Fruit fly (Drosophila melanogaster) whole organism, prepupa: ENCODE data around the gene CG14441.

Experiments used
- Blimp-1 ChIP-seq: fragments of 200-800 bp; sonication (Bioruptor generic); optimal IDR thresholded peaks from 3 replicates; lab custom pipeline; 2017; ENCODE audit warnings: missing biosample characterization, missing genetic modification characterization, mild to moderate bottlenecking, moderate library complexity, missing genetic modification reagents
- CG10631 ChIP-seq: fragments of 200-800 bp; sonication (Bioruptor generic); optimal IDR thresholded peaks from 2 replicates; lab custom pipeline; 2016; ENCODE audit warnings: missing biosample characterization, missing genetic modification characterization
- CG10669 ChIP-seq: fragments of 200-800 bp; sonication (Bioruptor generic); optimal IDR thresholded peaks from 3 replicates; lab custom pipeline; 2018; ENCODE audit warnings: missing biosample characterization, mild to moderate bottlenecking, missing genetic modification characterization, moderate library complexity
- CG11294 ChIP-seq: fragments of 200-800 bp; sonication (Bioruptor generic); IDR thresholded peaks from 2 replicates; pipeline ENCODE4 v1.3.6; 2022; ENCODE audit warnings: missing biosample characterization, missing genetic modification characterization
- CG11762 ChIP-seq: fragments of 200-800 bp; sonication (Bioruptor generic); optimal IDR thresholded peaks from 3 replicates; lab custom pipeline; 2016; ENCODE audit warnings: missing biosample characterization, missing genetic modification characterization; ENCODE audit not compliant: insufficient read depth
- CG11902 ChIP-seq: fragments of 200-800 bp; sonication (Bioruptor generic); optimal IDR thresholded peaks from 3 replicates; lab custom pipeline; 2016; ENCODE audit warnings: missing biosample characterization, missing genetic modification characterization
- CG15336 ChIP-seq: fragments of 200-800 bp; sonication (Bioruptor generic); IDR thresholded peaks from 2 replicates; pipeline ENCODE4 v1.3.6; 2022; ENCODE audit warnings: missing biosample characterization, missing genetic modification characterization
- CG1621 ChIP-seq: fragments of 200-800 bp; sonication (Bioruptor generic); optimal IDR thresholded peaks from 3 replicates; lab custom pipeline; 2018; ENCODE audit warnings: missing biosample characterization, mild to moderate bottlenecking, missing genetic modification characterization
- CG16779 ChIP-seq: fragments of 200-800 bp; sonication (Bioruptor generic); optimal IDR thresholded peaks from 3 replicates; lab custom pipeline; 2017; ENCODE audit warnings: missing biosample characterization, mild to moderate bottlenecking, missing genetic modification characterization
- CG3032 ChIP-seq: fragments of 200-800 bp; optimal IDR thresholded peaks from 2 replicates; lab custom pipeline; 2019; ENCODE audit warnings: missing biosample characterization, mild to moderate bottlenecking, missing genetic modification characterization, moderate library complexity
- CG32006 ChIP-seq: fragments of 200-800 bp; sonication (Bioruptor generic); optimal IDR thresholded peaks from 3 replicates; lab custom pipeline; 2017; ENCODE audit warnings: missing biosample characterization, mild to moderate bottlenecking, missing genetic modification characterization
- CG34406 ChIP-seq: fragments of 200-800 bp; sonication (Bioruptor generic); optimal IDR thresholded peaks from 3 replicates; lab custom pipeline; 2016; ENCODE audit warnings: missing biosample characterization, missing genetic modification characterization
- CG3919 ChIP-seq: fragments of 200-800 bp; sonication (Bioruptor generic); optimal IDR thresholded peaks from 3 replicates; lab custom pipeline; 2016; ENCODE audit warnings: missing biosample characterization, missing genetic modification characterization
- CG4318 ChIP-seq: fragments of 200-800 bp; sonication (Bioruptor generic); optimal IDR thresholded peaks from 3 replicates; lab custom pipeline; 2017; ENCODE audit warnings: missing biosample characterization, mild to moderate bottlenecking, missing genetic modification characterization
- CG6163 ChIP-seq: fragments of 200-800 bp; sonication (Bioruptor generic); IDR thresholded peaks from 3 replicates; pipeline ENCODE4 v1.3.6; 2022; ENCODE audit warnings: missing biosample characterization, missing genetic modification characterization
- CG6276 ChIP-seq: fragments of 200-800 bp; sonication (Bioruptor generic); optimal IDR thresholded peaks from 2 replicates; lab custom pipeline; 2017; ENCODE audit warnings: missing biosample characterization, mild to moderate bottlenecking, missing genetic modification characterization
- CG6808 ChIP-seq: fragments of 200-800 bp; sonication (Bioruptor generic); optimal IDR thresholded peaks from 3 replicates; lab custom pipeline; 2017; ENCODE audit warnings: missing biosample characterization, missing genetic modification characterization, mild to moderate bottlenecking, moderate library complexity, missing genetic modification reagents
- CG6854 ChIP-seq: fragments of 200-800 bp; sonication (Bioruptor generic); optimal IDR thresholded peaks from 2 replicates; lab custom pipeline; 2017; ENCODE audit warnings: missing biosample characterization, mild to moderate bottlenecking, missing genetic modification characterization
- CG7368 ChIP-seq: fragments of 200-800 bp; sonication (Bioruptor generic); optimal IDR thresholded peaks from 3 replicates; lab custom pipeline; 2016; ENCODE audit warnings: missing biosample characterization, missing genetic modification characterization
- CG8119 ChIP-seq: fragments of 200-800 bp; sonication (Bioruptor generic); IDR thresholded peaks from 3 replicates; pipeline ENCODE4 v1.3.6; 2022; ENCODE audit warnings: missing biosample characterization, missing genetic modification characterization
- CG8319 ChIP-seq: fragments of 200-800 bp; sonication (Bioruptor generic); optimal IDR thresholded peaks from 3 replicates; lab custom pipeline; 2016; ENCODE audit warnings: missing biosample characterization, missing genetic modification characterization
- CG9139 ChIP-seq: fragments of 200-800 bp; sonication (Bioruptor generic); optimal IDR thresholded peaks from 3 replicates; lab custom pipeline; 2017; ENCODE audit warnings: missing biosample characterization, mild to moderate bottlenecking, missing genetic modification characterization
- Eip75B ChIP-seq: fragments of 200-800 bp; sonication (Bioruptor generic); optimal IDR thresholded peaks from 3 replicates; lab custom pipeline; 2016; ENCODE audit warnings: missing biosample characterization, missing genetic modification characterization
- Eip78C ChIP-seq: fragments of 200-800 bp; sonication (Bioruptor generic); peaks from one replicate; lab custom pipeline; 2016; ENCODE audit warnings: missing biosample characterization, missing genetic modification characterization
- Eip93F ChIP-seq: fragments of 200-800 bp; sonication (Bioruptor generic); optimal IDR thresholded peaks from 2 replicates; lab custom pipeline; 2016; ENCODE audit warnings: missing biosample characterization, mild to moderate bottlenecking, missing genetic modification characterization
- Ets21C ChIP-seq: fragments of 200-800 bp; sonication (Bioruptor generic); optimal IDR thresholded peaks from 3 replicates; lab custom pipeline; 2016; ENCODE audit warnings: missing biosample characterization, missing genetic modification characterization
- Ets96B ChIP-seq: fragments of 200-800 bp; optimal IDR thresholded peaks from 2 replicates; lab custom pipeline; 2019; ENCODE audit warnings: missing biosample characterization, mild to moderate bottlenecking, missing genetic modification characterization, moderate library complexity
- Hr38 ChIP-seq: sonication (Bioruptor generic); optimal IDR thresholded peaks from 2 replicates; lab custom pipeline; 2016; ENCODE audit warnings: missing biosample characterization, missing genetic modification characterization
- Hr39 ChIP-seq: fragments of 200-800 bp; sonication (Bioruptor generic); optimal IDR thresholded peaks from 2 replicates; lab custom pipeline; 2016; ENCODE audit warnings: missing biosample characterization, missing genetic modification characterization
- Hr4 ChIP-seq: fragments of 200-800 bp; sonication (Bioruptor generic); optimal IDR thresholded peaks from 3 replicates; lab custom pipeline; 2016; ENCODE audit warnings: missing biosample characterization, missing genetic modification characterization
- Lpt ChIP-seq: fragments of 200-800 bp; sonication (Bioruptor generic); optimal IDR thresholded peaks from 3 replicates; lab custom pipeline; 2016; ENCODE audit warnings: missing biosample characterization, missing genetic modification characterization
- Smox ChIP-seq: fragments of 200-800 bp; sonication (Bioruptor generic); optimal IDR thresholded peaks from 3 replicates; lab custom pipeline; 2016; ENCODE audit warnings: missing biosample characterization, missing genetic modification characterization
- Sox102F ChIP-seq: fragments of 200-800 bp; sonication (Bioruptor generic); optimal IDR thresholded peaks from 2 replicates; lab custom pipeline; 2016; ENCODE audit warnings: missing biosample characterization, mild to moderate bottlenecking, missing genetic modification characterization
- Sox14 ChIP-seq: fragments of 200-800 bp; sonication (Bioruptor generic); optimal IDR thresholded peaks from 3 replicates; lab custom pipeline; 2016; ENCODE audit warnings: missing biosample characterization, missing genetic modification characterization
- achi ChIP-seq: fragments of 200-800 bp; sonication (Bioruptor generic); optimal IDR thresholded peaks from 3 replicates; lab custom pipeline; 2016; ENCODE audit warnings: missing biosample characterization, missing genetic modification characterization
- acj6 ChIP-seq: fragments of 200-800 bp; sonication (Bioruptor generic); optimal IDR thresholded peaks from 3 replicates; lab custom pipeline; 2016; ENCODE audit warnings: missing biosample characterization, missing genetic modification characterization
- cyc ChIP-seq: fragments of 200-800 bp; sonication (Bioruptor generic); optimal IDR thresholded peaks from 3 replicates; lab custom pipeline; 2016; ENCODE audit warnings: missing biosample characterization, missing genetic modification characterization
- dac ChIP-seq: fragments of 200-800 bp; sonication (Bioruptor generic); optimal IDR thresholded peaks from 2 replicates; lab custom pipeline; 2017; ENCODE audit warnings: missing biosample characterization, mild to moderate bottlenecking, missing genetic modification characterization
- dsx ChIP-seq: fragments of 200-800 bp; optimal IDR thresholded peaks from 3 replicates; lab custom pipeline; 2019; ENCODE audit warnings: missing biosample characterization, mild to moderate bottlenecking, missing genetic modification characterization, moderate library complexity; ENCODE audit not compliant: poor library complexity, severe bottlenecking
- eg ChIP-seq: fragments of 200-800 bp; sonication (Bioruptor generic); IDR thresholded peaks from 3 replicates; pipeline ENCODE4 v1.3.6; 2022; ENCODE audit warnings: missing biosample characterization, missing genetic modification characterization
- esn ChIP-seq: fragments of 200-800 bp; sonication (Bioruptor generic); optimal IDR thresholded peaks from 2 replicates; lab custom pipeline; 2016; ENCODE audit warnings: missing biosample characterization, mild to moderate bottlenecking, missing genetic modification characterization, moderate library complexity
- fd59A ChIP-seq: fragments of 200-800 bp; sonication (Bioruptor generic); optimal IDR thresholded peaks from 2 replicates; lab custom pipeline; 2017; ENCODE audit warnings: missing biosample characterization, mild to moderate bottlenecking, missing genetic modification characterization, missing genetic modification reagents
- fkh ChIP-seq: fragments of 200-800 bp; sonication (Bioruptor generic); optimal IDR thresholded peaks from 3 replicates; lab custom pipeline; 2017; ENCODE audit warnings: missing biosample characterization, mild to moderate bottlenecking, missing genetic modification characterization, moderate library complexity
- net ChIP-seq: fragments of 200-800 bp; sonication (Bioruptor generic); optimal IDR thresholded peaks from 3 replicates; lab custom pipeline; 2016; ENCODE audit warnings: missing biosample characterization, missing genetic modification characterization
- pdm3 ChIP-seq: fragments of 200-800 bp; sonication (Bioruptor generic); optimal IDR thresholded peaks from 3 replicates; lab custom pipeline; 2016; ENCODE audit warnings: missing biosample characterization, missing genetic modification characterization
- ss ChIP-seq, 2 experiments: fragments of 200-800 bp; sonication (Bioruptor generic); optimal IDR thresholded peaks; 2 replicates in 1 of 2; 3 replicates in 1 of 2; lab custom pipeline; 2017 to 2018; ENCODE audit warnings: mild to moderate bottlenecking in 2 of 2, missing biosample characterization in 2 of 2, missing genetic modification characterization in 2 of 2, moderate library complexity in 1 of 2
- svp ChIP-seq: fragments of 200-800 bp; sonication (Bioruptor generic); peaks from one replicate; lab custom pipeline; 2016; ENCODE audit warnings: missing biosample characterization, missing genetic modification characterization
- vri ChIP-seq: fragments of 200-800 bp; sonication (Bioruptor generic); optimal IDR thresholded peaks from 3 replicates; lab custom pipeline; 2016; ENCODE audit warnings: missing biosample characterization, mild to moderate bottlenecking, missing genetic modification characterization

Gene CG14441

DNA sequence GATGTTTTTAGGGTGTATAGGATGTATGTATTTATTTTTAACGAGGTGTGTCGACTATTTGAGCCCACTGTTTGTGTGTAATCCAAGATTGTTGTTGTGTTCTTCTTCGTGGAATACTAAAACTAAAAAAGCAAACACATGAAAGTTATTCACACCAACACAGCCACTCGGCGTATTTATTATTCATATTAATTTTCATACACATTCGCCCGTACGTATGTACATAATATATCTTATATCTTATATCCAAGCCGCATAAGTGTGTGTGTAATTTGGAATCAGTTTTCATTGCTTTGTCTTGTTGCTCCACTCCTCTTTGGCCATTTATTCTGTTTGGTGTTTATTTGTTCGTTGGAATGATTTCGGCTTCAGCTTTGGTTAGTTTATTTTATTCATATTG is 11.4 kb downstream of the CG14441 start:
- TF ChIP-seq fkh (GFP tag; lab: Kevin White, UChicago) (peak; percentile 51), CG6163 (GFP tag; lab: Robert Waterston, UW) (no peak), CG11902 (GFP tag; lab: Kevin White, UChicago) (no peak), CG34406 (GFP tag; lab: Kevin White, UChicago) (no peak), CG8319 (no peak), CG4318 (GFP tag; lab: Kevin White, UChicago) (no peak), net (GFP tag; lab: Kevin White, UChicago) (no peak), Smox (GFP tag; lab: Kevin White, UChicago) (no peak), Hr38 (GFP tag; lab: Kevin White, UChicago) (no peak), CG7368 (no peak), CG6808 (GFP tag; lab: Kevin White, UChicago) (no peak), acj6 (GFP tag; lab: Kevin White, UChicago) (no peak), Eip78C (GFP tag; lab: Kevin White, UChicago) (peak; percentile 43), Hr39 (no peak), CG11762 (no peak), CG8119 (GFP tag; lab: Robert Waterston, UW) (no peak)

DNA sequence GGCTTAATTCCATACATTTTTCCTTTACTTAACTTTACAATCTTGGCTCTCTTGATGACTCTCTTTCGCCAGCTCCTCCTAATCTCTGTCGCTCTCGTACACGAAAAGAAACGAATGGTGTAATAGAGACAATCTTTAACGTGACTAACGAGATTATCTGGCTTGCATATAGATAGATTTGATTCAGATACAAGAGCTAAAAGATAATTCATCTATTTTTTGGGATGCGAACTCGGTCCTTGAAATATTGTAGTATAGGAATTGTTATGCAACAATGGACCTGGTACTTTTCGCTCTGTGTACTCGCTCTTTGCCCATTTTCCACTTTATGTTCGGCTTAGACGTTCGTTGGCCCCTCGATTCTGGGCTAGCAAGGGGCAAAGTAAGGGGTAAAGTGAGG is 12.0 kb downstream of the CG14441 start:
- no peak for TF ChIP-seq CG6854 (GFP tag; lab: Kevin White, UChicago)
- peak; percentile 62 for TF ChIP-seq CG34406 (GFP tag; lab: Kevin White, UChicago)
- TF ChIP-seq Smox (GFP tag; lab: Kevin White, UChicago), result peak; percentile 64
- peak; percentile 85 for TF ChIP-seq pdm3 (GFP tag; lab: Kevin White, UChicago)
- peak; percentile 95 for TF ChIP-seq CG6276
- TF ChIP-seq Eip93F, result no peak
- TF ChIP-seq Hr4 (GFP tag; lab: Kevin White, UChicago), result peak; percentile 93
- TF ChIP-seq CG3919 (GFP tag; lab: Kevin White, UChicago), result peak; percentile 84
- peak; percentile 86 for TF ChIP-seq CG11294 (GFP tag; lab: Robert Waterston, UW)
- TF ChIP-seq Lpt (GFP tag; lab: Kevin White, UChicago), result peak; percentile 90
- TF ChIP-seq ss (GFP tag; optimal IDR thresholded peaks at IDR 0.05; lab: Kevin White, UChicago), result peak; percentile 70 to 76
- peak; percentile 71 for TF ChIP-seq svp (GFP tag; lab: Kevin White, UChicago)
- no peak for TF ChIP-seq fkh (GFP tag; lab: Kevin White, UChicago)
- peak; percentile 86 for TF ChIP-seq Sox14
- TF ChIP-seq Hr39, result peak; percentile 59
- TF ChIP-seq Sox102F (GFP tag; lab: Kevin White, UChicago), result peak; percentile 64
- TF ChIP-seq dac (GFP tag; lab: Kevin White, UChicago), result peak; percentile 91
- TF ChIP-seq vri (GFP tag; lab: Kevin White, UChicago), result peak; percentile 60
- peak; percentile 65 for TF ChIP-seq CG9139 (GFP tag; lab: Kevin White, UChicago)
- TF ChIP-seq CG10631 (GFP tag; lab: Kevin White, UChicago), result peak; percentile 83
- peak; percentile 83 for TF ChIP-seq Eip75B (GFP tag; lab: Kevin White, UChicago)
- TF ChIP-seq CG4318 (GFP tag; lab: Kevin White, UChicago), result peak; percentile 92
- peak; percentile 94 for TF ChIP-seq eg (GFP tag; lab: Robert Waterston, UW)
- TF ChIP-seq dsx, result peak; percentile 73
- TF ChIP-seq Ets21C (GFP tag; lab: Kevin White, UChicago), result peak; percentile 38
- peak; percentile 78 for TF ChIP-seq Ets96B (tag; lab: Kevin White, UChicago)
- peak; percentile 78 for TF ChIP-seq CG1621 (tag; lab: Kevin White, UChicago)
- peak; percentile 71 for TF ChIP-seq CG6808 (GFP tag; lab: Kevin White, UChicago)
- peak; percentile 95 for TF ChIP-seq CG15336
- peak; percentile 73 for TF ChIP-seq esn (GFP tag; lab: Kevin White, UChicago)
- peak; percentile 78 for TF ChIP-seq CG7368
- peak; percentile 40 for TF ChIP-seq CG11902 (GFP tag; lab: Kevin White, UChicago)
- TF ChIP-seq CG16779 (tag; lab: Kevin White, UChicago), result peak; percentile 85
- TF ChIP-seq achi, result peak; percentile 81
- TF ChIP-seq Blimp-1 (GFP tag; lab: Kevin White, UChicago), result no peak
- peak; percentile 97 for TF ChIP-seq CG32006 (GFP tag; lab: Kevin White, UChicago)
- no peak for TF ChIP-seq Hr38 (GFP tag; lab: Kevin White, UChicago)
- TF ChIP-seq CG3032 (tag; lab: Kevin White, UChicago), result peak; percentile 69
- peak; percentile 71 for TF ChIP-seq fd59A (GFP tag; lab: Kevin White, UChicago)
- peak; percentile 69 for TF ChIP-seq cyc (GFP tag; lab: Kevin White, UChicago)
- TF ChIP-seq CG8319, result peak; percentile 54
- TF ChIP-seq CG10669, result peak; percentile 79
- TF ChIP-seq Eip78C (GFP tag; lab: Kevin White, UChicago), result peak; percentile 94
- TF ChIP-seq acj6 (GFP tag; lab: Kevin White, UChicago), result peak; percentile 79
